Worm (Caenorhabditis elegans) whole organism, midembryonic: ENCODE measurements around the gene srh-28.

ENCODE experiments used
- T22C8.4 ChIP-seq: fragments of 200-800 bp; sonication (Bioruptor generic); IDR thresholded peaks from 2 replicates; pipeline ENCODE4 v1.3.6; 2022; ENCODE audit warnings: missing genetic modification characterization, missing compliant biosample characterization
- cog-1 ChIP-seq: sonication (generic microtip); optimal IDR thresholded peaks from 2 replicates; lab custom pipeline; 2016; ENCODE audit warnings: missing genetic modification characterization, missing compliant biosample characterization
- flt-1 ChIP-seq: fragments of 200-800 bp; sonication (Bioruptor generic); IDR thresholded peaks from 2 replicates; pipeline ENCODE4 v1.3.6; 2022; ENCODE audit warnings: missing genetic modification characterization, missing compliant biosample characterization
- klf-2 ChIP-seq: fragments of 200-800 bp; sonication (Bioruptor generic); conservative IDR thresholded peaks from 2 replicates; pipeline ENCODE4 v1.3.6; 2022; ENCODE audit warnings: missing genetic modification reagents, missing genetic modification characterization, missing compliant biosample characterization
- med-1 ChIP-seq: sonication (generic microtip); optimal IDR thresholded peaks from 2 replicates; lab custom pipeline; 2017; ENCODE audit warnings: missing genetic modification characterization, mild to moderate bottlenecking, missing compliant biosample characterization, antibody characterized with exemption, missing genetic modification reagents; ENCODE audit not compliant: insufficient read depth
- ref-1 ChIP-seq: fragments of 200-800 bp; sonication (Bioruptor generic); conservative IDR thresholded peaks from 2 replicates; pipeline ENCODE4 v1.3.6; 2022; ENCODE audit warnings: missing genetic modification reagents, missing genetic modification characterization, missing compliant biosample characterization
- tab-1 ChIP-seq: fragments of 200-800 bp; sonication (Bioruptor generic); IDR thresholded peaks from 2 replicates; pipeline ENCODE4 v1.3.6; 2022; ENCODE audit warnings: missing genetic modification characterization, missing compliant biosample characterization
- ztf-23 ChIP-seq: fragments of 200-800 bp; sonication (Bioruptor generic); IDR thresholded peaks from 2 replicates; pipeline ENCODE4 v1.3.6; 2022; ENCODE audit warnings: missing genetic modification reagents, missing genetic modification characterization, missing compliant biosample characterization
- ztf-29 ChIP-seq: fragments of 200-800 bp; sonication (Bioruptor generic); IDR thresholded peaks from 2 replicates; pipeline ENCODE4 v1.3.6; 2022; ENCODE audit warnings: missing genetic modification reagents, missing genetic modification characterization, missing compliant biosample characterization

- TF ChIP-seq T22C8.4 (GFP tag; lab: Robert Waterston, UW) (no peak), tab-1 (GFP tag; lab: Robert Waterston, UW) (no peak), cog-1 (tag; lab: Kevin White, UChicago) (no peak), klf-2 (GFP tag; lab: Robert Waterston, UW) (no peak), ztf-23 (GFP tag; lab: Robert Waterston, UW) (no peak), ztf-29 (GFP tag; lab: Robert Waterston, UW) (no peak), ref-1 (no peak), flt-1 (GFP tag; lab: Robert Waterston, UW) (no peak), med-1 (GFP tag; lab: Kevin White, UChicago) (no peak)
Observed at ce11 chrV:6726279-6726678, 49.3 kb downstream of the srh-28 start.
